Fruit fly (Drosophila melanogaster) whole organism, embryonic: ENCODE results near the gene CG11600.

ENCODE experiments used
- BtbVII ChIP-seq: fragments of 200-800 bp; sonication (Bioruptor generic); optimal IDR thresholded peaks from 3 replicates; lab custom pipeline; 2017; ENCODE audit warnings: missing biosample characterization, mild to moderate bottlenecking, missing genetic modification characterization
- CG11093 ChIP-seq: fragments of 200-800 bp; sonication (Bioruptor generic); IDR thresholded peaks from 3 replicates; pipeline ENCODE4 v1.3.6; 2022; ENCODE audit warnings: missing biosample characterization, missing genetic modification characterization
- CG7271 ChIP-seq: fragments of 200-800 bp; sonication (Bioruptor generic); optimal IDR thresholded peaks from 2 replicates; lab custom pipeline; 2018; ENCODE audit warnings: missing biosample characterization, mild to moderate bottlenecking, missing genetic modification characterization, moderate library complexity
- Dbx ChIP-seq: fragments of 200-800 bp; sonication (Bioruptor generic); IDR thresholded peaks from 3 replicates; pipeline ENCODE4 v1.3.6; 2022; ENCODE audit warnings: missing biosample characterization, missing genetic modification characterization
- Neu2 ChIP-seq: fragments of 200-800 bp; sonication (Bioruptor generic); optimal IDR thresholded peaks from 3 replicates; lab custom pipeline; 2016; ENCODE audit warnings: missing biosample characterization, missing genetic modification characterization, borderline replicate concordance
- psq ChIP-seq: fragments of 200-800 bp; sonication (Bioruptor generic); optimal IDR thresholded peaks from 2 replicates; lab custom pipeline; 2017; ENCODE audit warnings: missing biosample characterization, missing genetic modification characterization

DNA sequence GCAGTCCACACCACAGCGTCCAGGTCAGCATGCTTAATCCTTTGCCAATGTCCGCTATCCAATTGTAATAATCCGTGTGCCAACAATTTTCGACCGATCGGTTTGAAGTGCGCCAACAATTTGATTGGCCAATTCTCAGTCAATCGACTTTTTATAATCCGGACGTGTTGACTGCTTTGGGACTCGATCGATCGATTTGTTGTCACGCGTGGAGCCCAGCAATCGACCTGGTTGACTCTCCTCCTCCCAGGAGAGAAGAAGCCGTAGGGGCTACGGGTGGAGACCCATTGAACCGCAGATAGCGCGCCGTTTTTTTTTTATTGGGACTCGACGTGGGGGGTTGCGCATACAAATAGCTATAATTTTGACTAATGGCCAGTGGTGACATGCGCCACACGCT is 44.9 kb downstream of the CG11600 start, which contains the start of gene Cyp313a4:
- TF ChIP-seq psq, result no peak
- TF ChIP-seq CG11093 (GFP tag; lab: Robert Waterston, UW), result no peak
- TF ChIP-seq Neu2, result no peak
- TF ChIP-seq Dbx (GFP tag; lab: Robert Waterston, UW), result no peak
- TF ChIP-seq BtbVII, result no peak
- no peak for TF ChIP-seq CG7271 (tag; lab: Kevin White, UChicago)
